Worm (Caenorhabditis elegans) whole organism, L2 larva: ENCODE results near the gene sri-57.

Source experiments
- F13H6.1 ChIP-seq: sonication (generic microtip); optimal IDR thresholded peaks from 2 replicates; lab custom pipeline; 2016; ENCODE audit warnings: missing genetic modification characterization, missing compliant biosample characterization
- aly-2 ChIP-seq: fragments of 150-350 bp; optimal IDR thresholded peaks from 2 replicates; lab custom pipeline; 2014; ENCODE audit warnings: missing biosample characterization, missing genetic modification characterization
- ama-1 ChIP-seq: fragments of 150-350 bp; optimal IDR thresholded peaks from 2 replicates; lab custom pipeline; 2018; ENCODE audit warnings: inconsistent platforms
- ceh-16 ChIP-seq: fragments of 150-350 bp; optimal IDR thresholded peaks from 2 replicates; lab custom pipeline; 2014; ENCODE audit warnings: missing biosample characterization, missing genetic modification characterization
- fos-1 ChIP-seq: fragments of 150-350 bp; optimal IDR thresholded peaks from 2 replicates; lab custom pipeline; 2014; ENCODE audit warnings: missing biosample characterization, missing genetic modification characterization
- lin-13 ChIP-seq: fragments of 150-350 bp; optimal IDR thresholded peaks from 2 replicates; lab custom pipeline; 2014; ENCODE audit warnings: missing biosample characterization, missing genetic modification reagents, missing genetic modification characterization
- lsy-2 ChIP-seq, 2 experiments: fragments of 150-350 bp in 1 of 2; sonication (generic microtip) in 1 of 2; optimal IDR thresholded peaks; 2 replicates each; lab custom pipeline; 2014 to 2017; ENCODE audit warnings: missing biosample characterization in 2 of 2, missing genetic modification characterization in 2 of 2
- nhr-21 ChIP-seq: fragments of 150-350 bp; optimal IDR thresholded peaks from 2 replicates; lab custom pipeline; 2014; ENCODE audit warnings: missing biosample characterization, missing genetic modification characterization
- nhr-23 ChIP-seq: fragments of 150-350 bp; optimal IDR thresholded peaks from 2 replicates; lab custom pipeline; 2014; ENCODE audit warnings: missing biosample characterization, missing genetic modification reagents, missing genetic modification characterization
- nhr-6 ChIP-seq: fragments of 150-350 bp; optimal IDR thresholded peaks from 2 replicates; lab custom pipeline; 2014; ENCODE audit warnings: missing biosample characterization, missing genetic modification characterization
- unc-62 ChIP-seq: fragments of 150-350 bp; optimal IDR thresholded peaks from 2 replicates; lab custom pipeline; 2014; ENCODE audit warnings: missing biosample characterization, missing genetic modification reagents, missing genetic modification characterization
- zag-1 ChIP-seq: fragments of 150-350 bp; optimal IDR thresholded peaks from 2 replicates; lab custom pipeline; 2014; ENCODE audit warnings: missing biosample characterization, missing genetic modification characterization
- ztf-11 ChIP-seq: sonication (generic microtip); optimal IDR thresholded peaks from 2 replicates; lab custom pipeline; 2017; ENCODE audit warnings: missing biosample characterization, missing genetic modification characterization
- ztf-4 ChIP-seq: fragments of 150-350 bp; optimal IDR thresholded peaks from 2 replicates; lab custom pipeline; 2014; ENCODE audit warnings: missing biosample characterization, missing genetic modification characterization

DNA sequence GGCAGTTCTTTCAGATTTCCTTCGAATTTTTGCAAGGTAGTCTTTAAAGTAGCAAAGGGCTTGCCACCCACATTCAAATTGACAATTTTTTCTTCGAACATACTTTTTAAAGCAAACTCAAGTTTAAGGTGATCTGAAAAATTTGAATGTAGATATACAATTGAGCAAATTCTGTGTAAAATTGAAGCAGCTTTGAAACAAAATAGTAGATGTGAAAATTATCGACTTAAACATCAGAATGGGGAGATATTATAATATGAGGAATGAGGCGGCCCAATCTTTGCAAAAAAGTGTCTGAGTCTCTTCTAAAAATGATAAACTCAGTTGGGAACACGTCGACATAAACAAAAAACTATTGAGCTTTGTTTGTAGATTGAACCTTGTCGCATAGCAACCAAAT lies 27.7 kb downstream of the sri-57 start, which contains the start of gene F22E5.11:
- TF ChIP-seq aly-2 (tag; lab: Kevin White, UChicago) (no peak), nhr-23 (tag; lab: Kevin White, UChicago) (no peak), fos-1 (tag; lab: Kevin White, UChicago) (no peak), nhr-6 (tag; lab: Kevin White, UChicago) (no peak), ama-1 (no peak), nhr-21 (tag; lab: Kevin White, UChicago) (no peak), F13H6.1 (tag; lab: Kevin White, UChicago) (no peak), lsy-2 (tag; optimal IDR thresholded peaks at IDR 0.05; lab: Kevin White, UChicago) (no peak), lin-13 (GFP tag; lab: Kevin White, UChicago) (no peak), unc-62 (no peak), ceh-16 (tag; lab: Kevin White, UChicago) (no peak), ztf-11 (tag; lab: Kevin White, UChicago) (no peak), ztf-4 (tag; lab: Kevin White, UChicago) (no peak), zag-1 (tag; lab: Kevin White, UChicago) (no peak)
